Fruit fly (Drosophila melanogaster): ENCODE measurements around the gene wg.

Gene wg

dm6 chr2L:7277562-7278255, 29.2 kb upstream of the wg start:
- TF ChIP-seq ey (GFP tag; optimal IDR thresholded peaks at IDR 0.05) (no peak), Hnf4 (GFP tag; optimal IDR thresholded peaks at IDR 0.05) (no peak), psq (GFP tag; optimal IDR thresholded peaks at IDR 0.05) (no peak), sage (GFP tag; optimal IDR thresholded peaks at IDR 0.05) (no peak), foxo (GFP tag; optimal IDR thresholded peaks at IDR 0.05) (no peak), Myc (optimal IDR thresholded peaks at IDR 0.05) (no peak), Rel (GFP tag; optimal IDR thresholded peaks at IDR 0.05) (no peak), Rel (tag; optimal IDR thresholded peaks at IDR 0.05) (no peak), Vsx2 (GFP tag; optimal IDR thresholded peaks at IDR 0.05; ENCODE audit: partially characterized antibody) (no peak), Hr78 (GFP tag; optimal IDR thresholded peaks at IDR 0.05) (no peak), fru (GFP tag; optimal IDR thresholded peaks at IDR 0.05) (no peak), tai (GFP tag; optimal IDR thresholded peaks at IDR 0.05) (no peak), Dfd (GFP tag; optimal IDR thresholded peaks at IDR 0.05) (no peak), CG9705 (GFP tag; optimal IDR thresholded peaks at IDR 0.05) (no peak), h (GFP tag; optimal IDR thresholded peaks at IDR 0.05) (no peak), Dif (GFP tag; optimal IDR thresholded peaks at IDR 0.05; ENCODE audit: partially characterized antibody) (no peak), sv (GFP tag; optimal IDR thresholded peaks at IDR 0.05) (no peak), CG32264 (GFP tag; optimal IDR thresholded peaks at IDR 0.05) (no peak)

DNA sequence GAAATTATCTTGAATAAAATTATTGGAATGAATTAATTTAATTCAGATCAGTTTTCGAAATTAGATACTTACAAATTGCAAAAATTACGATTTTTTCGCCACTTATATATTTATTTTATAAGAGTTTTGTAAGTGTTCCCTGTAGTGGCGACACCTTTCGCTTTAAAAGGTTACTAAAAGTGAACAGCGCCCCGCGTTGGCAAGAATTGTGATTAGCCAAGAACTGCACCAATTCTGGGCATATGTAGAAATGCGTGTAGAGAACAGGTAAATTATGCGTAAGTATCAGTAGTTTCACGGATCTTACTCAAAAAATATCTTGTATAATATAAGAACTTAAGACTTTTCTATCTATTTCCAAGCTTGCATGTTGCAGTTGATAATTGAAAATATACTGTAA, 25.5 kb upstream of the wg start:
- TF ChIP-seq psq (GFP tag; optimal IDR thresholded peaks at IDR 0.05) = peak; percentile 12
- peak; percentile 54 for TF ChIP-seq rgr (GFP tag; optimal IDR thresholded peaks at IDR 0.05)
- TF ChIP-seq HLH106 (tag; optimal IDR thresholded peaks at IDR 0.05) = peak; percentile 49
- TF ChIP-seq woc (GFP tag; optimal IDR thresholded peaks at IDR 0.05) = no peak
- TF ChIP-seq Jra (GFP tag; optimal IDR thresholded peaks at IDR 0.05) = no peak
- no peak for TF ChIP-seq Mio (GFP tag; optimal IDR thresholded peaks at IDR 0.05)
- TF ChIP-seq Hr78 (GFP tag; optimal IDR thresholded peaks at IDR 0.05) = no peak
- no peak for TF ChIP-seq Dif (GFP tag; optimal IDR thresholded peaks at IDR 0.05; ENCODE audit: partially characterized antibody)
- TF ChIP-seq GATAd (GFP tag; optimal IDR thresholded peaks at IDR 0.05) = no peak
- TF ChIP-seq CG9705 (GFP tag; optimal IDR thresholded peaks at IDR 0.05) = no peak
- no peak for TF ChIP-seq N (GFP tag; optimal IDR thresholded peaks at IDR 0.05)
- no peak for TF ChIP-seq lola (GFP tag; optimal IDR thresholded peaks at IDR 0.05)
- no peak for TF ChIP-seq Abd-B (GFP tag; optimal IDR thresholded peaks at IDR 0.05)
- TF ChIP-seq foxo (GFP tag; optimal IDR thresholded peaks at IDR 0.05) = peak in 1 of 2 experiments; percentile 61
- TF ChIP-seq jim (GFP tag; optimal IDR thresholded peaks at IDR 0.05) = peak; percentile 18
- TF ChIP-seq CrebA (GFP tag; optimal IDR thresholded peaks at IDR 0.05; ENCODE audit: borderline replicate concordance) = no peak
- TF ChIP-seq sv (GFP tag; optimal IDR thresholded peaks at IDR 0.05) = peak; percentile 17
- no peak for TF ChIP-seq CG32264 (GFP tag; optimal IDR thresholded peaks at IDR 0.05)
- TF ChIP-seq fru (GFP tag; optimal IDR thresholded peaks at IDR 0.05) = peak; percentile 29
- peak; percentile 44 for TF ChIP-seq dmrt93B (GFP tag; optimal IDR thresholded peaks at IDR 0.05)
- peak; percentile 64 for TF ChIP-seq h (GFP tag; optimal IDR thresholded peaks at IDR 0.05)
- peak; percentile 33 for TF ChIP-seq OdsH (GFP tag; optimal IDR thresholded peaks at IDR 0.05)
- TF ChIP-seq Vsx2 (GFP tag; optimal IDR thresholded peaks at IDR 0.05; ENCODE audit: partially characterized antibody) = peak; percentile 29
- no peak for TF ChIP-seq usp (GFP tag; optimal IDR thresholded peaks at IDR 0.05)
- TF ChIP-seq dl (GFP tag; optimal IDR thresholded peaks at IDR 0.05; ENCODE audit: insufficient read depth in 1 of 2, partially characterized antibody in 2 of 2) = no peak
- TF ChIP-seq Dfd (GFP tag; optimal IDR thresholded peaks at IDR 0.05) = no peak
- peak; percentile 30 for TF ChIP-seq br (GFP tag; optimal IDR thresholded peaks at IDR 0.05)
- no peak for TF ChIP-seq brk (GFP tag; optimal IDR thresholded peaks at IDR 0.05)
- TF ChIP-seq ey (GFP tag; optimal IDR thresholded peaks at IDR 0.05) = peak; percentile 26
- TF ChIP-seq tai (GFP tag; optimal IDR thresholded peaks at IDR 0.05) = peak; percentile 27
- no peak for TF ChIP-seq pan (optimal IDR thresholded peaks at IDR 0.05)
- no peak for TF ChIP-seq Sp1 (GFP tag; optimal IDR thresholded peaks at IDR 0.05)
- no peak for TF ChIP-seq dsf (GFP tag; optimal IDR thresholded peaks at IDR 0.05; ENCODE audit: borderline replicate concordance)
- TF ChIP-seq Myc (optimal IDR thresholded peaks at IDR 0.05) = peak; percentile 97
- TF ChIP-seq Hnf4 (GFP tag; optimal IDR thresholded peaks at IDR 0.05) = peak; percentile 26
- TF ChIP-seq Rel (GFP tag; optimal IDR thresholded peaks at IDR 0.05) = no peak
- no peak for TF ChIP-seq Rel (tag; optimal IDR thresholded peaks at IDR 0.05)
- TF ChIP-seq sage (GFP tag; optimal IDR thresholded peaks at IDR 0.05) = no peak
- TF ChIP-seq Hr83 (GFP tag; optimal IDR thresholded peaks at IDR 0.05; ENCODE audit: poor library complexity, severe bottlenecking) = peak; percentile 14

Data from whole organism, wandering third instar larva.